Fruit fly (Drosophila melanogaster) whole organism, wandering third instar larva: Measurements from ENCODE around the gene CG11076.

Experiments
- CG32264 ChIP-seq: fragments of 200-800 bp; sonication (Bioruptor generic); optimal IDR thresholded peaks from 2 replicates; lab custom pipeline; 2016; ENCODE audit warnings: missing biosample characterization, missing genetic modification characterization
- CG9705 ChIP-seq: fragments of 200-800 bp; sonication (Bioruptor generic); optimal IDR thresholded peaks from 2 replicates; lab custom pipeline; 2018; ENCODE audit warnings: missing biosample characterization, mild to moderate bottlenecking, missing genetic modification characterization
- CrebA ChIP-seq: fragments of 200-800 bp; sonication (Bioruptor generic); optimal IDR thresholded peaks from 2 replicates; lab custom pipeline; 2016; ENCODE audit warnings: missing biosample characterization, mild to moderate bottlenecking, missing genetic modification characterization, borderline replicate concordance
- Dfd ChIP-seq: fragments of >200 bp; optimal IDR thresholded peaks from 2 replicates; lab custom pipeline; 2017; ENCODE audit warnings: missing biosample characterization, missing genetic modification characterization
- Dif ChIP-seq: fragments of 200-275, 200-300 bp; sonication (Bioruptor generic); optimal IDR thresholded peaks from 2 replicates; lab custom pipeline; 2018; ENCODE audit warnings: missing biosample characterization, missing genetic modification characterization; ENCODE audit not compliant: partially characterized antibody
- HLH106 ChIP-seq: fragments of 200-800 bp; optimal IDR thresholded peaks from 3 replicates; lab custom pipeline; 2019; ENCODE audit warnings: missing biosample characterization, mild to moderate bottlenecking, missing genetic modification characterization, moderate library complexity
- Hnf4 ChIP-seq: fragments of 200-800 bp; sonication (Bioruptor generic); optimal IDR thresholded peaks from 2 replicates; lab custom pipeline; 2016; ENCODE audit warnings: missing biosample characterization, mild to moderate bottlenecking, missing genetic modification characterization
- Hr78 ChIP-seq: fragments of >200 bp; optimal IDR thresholded peaks from 2 replicates; lab custom pipeline; 2017; ENCODE audit warnings: missing biosample characterization, missing genetic modification characterization
- Hr83 ChIP-seq: fragments of 200-300 bp; sonication (Bioruptor generic); optimal IDR thresholded peaks from 2 replicates; lab custom pipeline; 2016; ENCODE audit warnings: missing biosample characterization, mild to moderate bottlenecking, missing genetic modification characterization, moderate library complexity; ENCODE audit not compliant: poor library complexity, severe bottlenecking
- Jra ChIP-seq: sonication (Bioruptor generic); optimal IDR thresholded peaks from 2 replicates; lab custom pipeline; 2016; ENCODE audit warnings: missing biosample characterization, missing genetic modification characterization
- Mio ChIP-seq: sonication (Bioruptor generic); optimal IDR thresholded peaks from 2 replicates; lab custom pipeline; 2016; ENCODE audit warnings: missing biosample characterization, missing genetic modification characterization
- Myc ChIP-seq: fragments of >200 bp; optimal IDR thresholded peaks from 2 replicates; lab custom pipeline; 2017
- OdsH ChIP-seq: fragments of 200-800 bp; sonication (Bioruptor generic); optimal IDR thresholded peaks from 2 replicates; lab custom pipeline; 2016; ENCODE audit warnings: missing biosample characterization, mild to moderate bottlenecking, missing genetic modification characterization
- Rel ChIP-seq, 2 experiments: fragments of 200-800 bp; sonication (Bioruptor generic) in 1 of 2; optimal IDR thresholded peaks; 2 replicates in 1 of 2; 3 replicates in 1 of 2; lab custom pipeline; 2016 to 2019; ENCODE audit warnings: mild to moderate bottlenecking in 2 of 2, missing biosample characterization in 2 of 2, missing genetic modification characterization in 2 of 2, moderate library complexity in 1 of 2
- Sp1 ChIP-seq: fragments of 200-800 bp; sonication (Bioruptor generic); optimal IDR thresholded peaks from 3 replicates; lab custom pipeline; 2019; ENCODE audit warnings: missing biosample characterization, mild to moderate bottlenecking, missing genetic modification characterization, moderate library complexity
- Vsx2 ChIP-seq: fragments of 200-300, 225-300 bp; sonication (Bioruptor generic); optimal IDR thresholded peaks from 2 replicates; lab custom pipeline; 2018; ENCODE audit warnings: missing biosample characterization, missing genetic modification characterization; ENCODE audit not compliant: partially characterized antibody
- br ChIP-seq: fragments of 200-800 bp; sonication (Bioruptor generic); optimal IDR thresholded peaks from 2 replicates; lab custom pipeline; 2016; ENCODE audit warnings: missing biosample characterization, missing genetic modification characterization
- brk ChIP-seq: fragments of 200-800 bp; sonication (Bioruptor generic); optimal IDR thresholded peaks from 2 replicates; lab custom pipeline; 2016; ENCODE audit warnings: missing biosample characterization, mild to moderate bottlenecking, missing genetic modification characterization
- dl ChIP-seq, 2 experiments: fragments of 175-275, 200-275 bp in 1 of 2; fragments of 200-275 bp in 1 of 2; sonication (Bioruptor generic); optimal IDR thresholded peaks; lab custom pipeline; 2018; ENCODE audit warnings: mild to moderate bottlenecking in 2 of 2, missing biosample characterization in 2 of 2, missing genetic modification characterization in 2 of 2, moderate library complexity in 2 of 2; ENCODE audit not compliant: partially characterized antibody in 2 of 2, insufficient read depth in 1 of 2
- dmrt93B ChIP-seq: fragments of 200-800 bp; sonication (Bioruptor generic); optimal IDR thresholded peaks from 2 replicates; lab custom pipeline; 2018; ENCODE audit warnings: missing biosample characterization, mild to moderate bottlenecking, missing genetic modification characterization
- dsf ChIP-seq: sonication (Bioruptor generic); optimal IDR thresholded peaks from 2 replicates; lab custom pipeline; 2016; ENCODE audit warnings: missing biosample characterization, missing genetic modification characterization, borderline replicate concordance
- ey ChIP-seq: fragments of 200-800 bp; sonication (Bioruptor generic); optimal IDR thresholded peaks from 2 replicates; lab custom pipeline; 2016; ENCODE audit warnings: missing biosample characterization, missing genetic modification characterization
- foxo ChIP-seq, 2 experiments: fragments of 200-800 bp; sonication (Bioruptor generic); optimal IDR thresholded peaks; 2 replicates in 1 of 2; 3 replicates in 1 of 2; lab custom pipeline; 2016 to 2017; ENCODE audit warnings: missing biosample characterization in 2 of 2, missing genetic modification characterization in 2 of 2
- h ChIP-seq: fragments of 200-800 bp; sonication (Bioruptor generic); optimal IDR thresholded peaks from 3 replicates; lab custom pipeline; 2016; ENCODE audit warnings: missing biosample characterization, mild to moderate bottlenecking, missing genetic modification characterization
- lola ChIP-seq: fragments of >200 bp; optimal IDR thresholded peaks from 2 replicates; lab custom pipeline; 2017; ENCODE audit warnings: missing biosample characterization, missing genetic modification characterization
- pan ChIP-seq: fragments of >200 bp; optimal IDR thresholded peaks from 2 replicates; lab custom pipeline; 2017
- psq ChIP-seq: fragments of 200-800 bp; sonication (Bioruptor generic); optimal IDR thresholded peaks from 3 replicates; lab custom pipeline; 2017; ENCODE audit warnings: missing biosample characterization, mild to moderate bottlenecking, missing genetic modification characterization, moderate library complexity
- sage ChIP-seq: fragments of 200-800 bp; sonication (Bioruptor generic); optimal IDR thresholded peaks from 2 replicates; lab custom pipeline; 2016; ENCODE audit warnings: missing biosample characterization, mild to moderate bottlenecking, missing genetic modification characterization
- sv ChIP-seq: fragments of 200-800 bp; sonication (Bioruptor generic); optimal IDR thresholded peaks from 3 replicates; lab custom pipeline; 2016; ENCODE audit warnings: missing biosample characterization, missing genetic modification characterization
- tai ChIP-seq: sonication (Bioruptor generic); optimal IDR thresholded peaks from 2 replicates; lab custom pipeline; 2016; ENCODE audit warnings: missing biosample characterization, missing genetic modification characterization
- usp ChIP-seq: fragments of >200 bp; optimal IDR thresholded peaks from 2 replicates; lab custom pipeline; 2017; ENCODE audit warnings: missing biosample characterization, missing genetic modification characterization
- woc ChIP-seq: sonication (Bioruptor generic); optimal IDR thresholded peaks from 2 replicates; lab custom pipeline; 2016; ENCODE audit warnings: missing biosample characterization, mild to moderate bottlenecking, missing genetic modification characterization

CG11076 gene

DNA sequence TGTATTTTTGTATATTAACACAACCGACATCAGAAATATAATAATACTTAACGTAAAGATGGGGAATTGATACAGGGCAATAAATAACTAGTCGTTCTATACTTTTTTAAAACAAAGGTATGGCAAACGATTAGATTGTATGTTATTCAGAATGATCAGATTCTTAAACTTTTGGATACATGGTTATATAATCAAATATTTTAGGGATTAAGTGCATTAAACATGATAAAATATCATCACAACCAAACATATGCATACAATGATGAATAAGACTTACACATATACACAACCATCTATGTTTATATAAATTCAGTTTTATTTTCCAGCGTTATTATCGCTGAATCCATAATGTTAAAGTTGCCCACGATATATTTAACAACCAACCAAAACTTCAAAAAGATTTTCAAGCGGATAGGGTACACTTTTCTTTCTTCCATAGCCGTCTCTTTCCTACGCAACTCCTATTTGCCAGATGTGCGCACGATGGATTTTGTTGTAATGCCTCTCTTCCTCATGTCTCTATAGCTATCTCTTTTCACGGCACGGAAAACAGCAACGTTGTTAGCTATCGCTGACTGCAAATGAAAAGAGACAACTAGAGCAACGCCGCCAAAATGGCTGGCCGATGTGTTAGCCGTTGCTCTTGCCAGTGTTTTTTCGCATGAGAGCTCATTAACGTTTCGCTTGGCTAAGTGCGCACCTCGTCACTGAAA lies 42.3 kb downstream of the CG11076 start, which contains the start of gene toy:
Gene toy (plus strand): TSS at position 668 of the 713 bp plus-strand sequence.
- TF ChIP-seq CG9705 (GFP tag; lab: Kevin White, UChicago): no peak
- no peak for TF ChIP-seq Hr83
- TF ChIP-seq Dif (GFP tag; lab: Kevin White, UChicago): peak; percentile 42
- TF ChIP-seq dl (GFP tag; optimal IDR thresholded peaks at IDR 0.05; lab: Kevin White, UChicago; ENCODE audit: insufficient read depth in 1 of 2, partially characterized antibody in 2 of 2): no peak
- TF ChIP-seq HLH106: no peak
- TF ChIP-seq sage (GFP tag; lab: Kevin White, UChicago): no peak
- no peak for TF ChIP-seq Rel (GFP tag; optimal IDR thresholded peaks at IDR 0.05; lab: Kevin White, UChicago)
- no peak for TF ChIP-seq Rel (tag; optimal IDR thresholded peaks at IDR 0.05; lab: Kevin White, UChicago)
- TF ChIP-seq Vsx2: peak; percentile 28
- no peak for TF ChIP-seq Sp1 (GFP tag; lab: Kevin White, UChicago)
- no peak for TF ChIP-seq woc (GFP tag; lab: Kevin White, UChicago)

DNA sequence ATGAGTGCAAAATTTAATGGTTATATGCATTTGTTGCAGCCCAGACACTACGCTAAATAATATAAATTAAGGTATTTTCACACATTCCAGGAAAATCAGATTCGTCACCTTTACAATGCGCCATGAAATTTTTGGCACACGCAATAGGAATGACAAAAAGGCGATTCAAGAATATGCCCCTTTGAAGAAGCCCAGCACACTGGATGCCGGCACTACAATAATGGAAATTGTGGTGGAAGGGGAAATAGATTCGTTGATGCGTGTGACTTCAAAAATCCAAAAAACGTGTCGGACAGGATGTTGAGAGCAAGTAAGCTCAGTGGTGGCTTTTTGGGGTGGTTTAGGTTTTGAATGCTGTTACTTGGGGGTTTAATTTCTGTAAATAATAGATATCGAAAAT lies 43.2 kb downstream of the CG11076 start:
- TF ChIP-seq pan (lab: Kevin White, UChicago) (no peak), usp (GFP tag; lab: Kevin White, UChicago) (no peak), ey (GFP tag; lab: Kevin White, UChicago) (no peak), dl (GFP tag; optimal IDR thresholded peaks at IDR 0.05; lab: Kevin White, UChicago; ENCODE audit: insufficient read depth in 1 of 2, partially characterized antibody in 2 of 2) (no peak), foxo (GFP tag; optimal IDR thresholded peaks at IDR 0.05; lab: Kevin White, UChicago) (no peak), Mio (GFP tag; lab: Kevin White, UChicago) (no peak), dmrt93B (GFP tag; lab: Kevin White, UChicago) (no peak), Dif (GFP tag; lab: Kevin White, UChicago) (no peak), CG32264 (GFP tag; lab: Kevin White, UChicago) (no peak), lola (GFP tag; lab: Kevin White, UChicago) (no peak), HLH106 (no peak), Dfd (GFP tag; lab: Kevin White, UChicago) (no peak), Hr78 (GFP tag; lab: Kevin White, UChicago) (no peak), Rel (GFP tag; optimal IDR thresholded peaks at IDR 0.05; lab: Kevin White, UChicago) (no peak), Rel (tag; optimal IDR thresholded peaks at IDR 0.05; lab: Kevin White, UChicago) (no peak), CrebA (GFP tag; lab: Kevin White, UChicago) (no peak), psq (no peak)

DNA sequence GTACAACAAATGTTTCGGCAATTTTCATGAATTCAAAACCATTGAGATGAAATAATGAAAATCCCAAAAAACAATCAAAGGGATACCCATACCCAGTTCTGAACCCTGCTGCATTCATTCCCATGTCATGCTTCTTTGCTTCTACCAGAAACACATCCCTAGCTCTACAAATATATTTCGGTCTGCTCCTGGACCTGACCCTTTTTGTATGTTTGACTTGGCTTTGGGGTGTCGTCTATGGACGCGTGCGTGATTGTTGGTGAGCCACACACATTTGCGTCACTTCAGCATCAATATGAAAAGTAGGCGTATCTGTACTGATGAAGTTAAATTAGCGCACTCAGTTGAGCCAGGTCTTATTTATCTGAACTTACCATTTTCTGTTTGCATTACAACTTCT lies 46.8 kb downstream of the CG11076 start:
- TF ChIP-seq Jra (GFP tag; lab: Kevin White, UChicago) (no peak), Dif (GFP tag; lab: Kevin White, UChicago) (no peak), brk (no peak), foxo (GFP tag; optimal IDR thresholded peaks at IDR 0.05; lab: Kevin White, UChicago) (no peak), tai (GFP tag; lab: Kevin White, UChicago) (no peak), dsf (GFP tag; lab: Kevin White, UChicago) (no peak), Hr78 (GFP tag; lab: Kevin White, UChicago) (no peak), psq (no peak), Hnf4 (GFP tag; lab: Kevin White, UChicago) (no peak), CrebA (GFP tag; lab: Kevin White, UChicago) (no peak), Myc (lab: Kevin White, UChicago) (no peak), br (no peak), OdsH (no peak), sv (GFP tag; lab: Kevin White, UChicago) (no peak), pan (lab: Kevin White, UChicago) (no peak), woc (GFP tag; lab: Kevin White, UChicago) (no peak), h (GFP tag; lab: Kevin White, UChicago) (no peak), dl (GFP tag; optimal IDR thresholded peaks at IDR 0.05; lab: Kevin White, UChicago; ENCODE audit: insufficient read depth in 1 of 2, partially characterized antibody in 2 of 2) (no peak), CG9705 (GFP tag; lab: Kevin White, UChicago) (no peak)
